Fruit fly (Drosophila melanogaster): Measurements from ENCODE around the gene mdy.

Gene mdy

dm6 chr2L:16842505-16842904 is 26.0 kb downstream of the mdy start (continued):
- TF ChIP-seq CG7368 (GFP tag; optimal IDR thresholded peaks at IDR 0.05) (no peak), Eip93F (GFP tag; optimal IDR thresholded peaks at IDR 0.05) (no peak), CG4318 (GFP tag; optimal IDR thresholded peaks at IDR 0.05) (no peak), CG10669 (GFP tag; optimal IDR thresholded peaks at IDR 0.05) (no peak), salr (GFP tag; optimal IDR thresholded peaks at IDR 0.05) (no peak), CG6808 (GFP tag; optimal IDR thresholded peaks at IDR 0.05) (peak; percentile 19), CG31627 (GFP tag; optimal IDR thresholded peaks at IDR 0.05) (peak; percentile 48)

dm6 chr2L:16843336-16843735 is 26.9 kb downstream of the mdy start:
- TF ChIP-seq CG1621 (tag; optimal IDR thresholded peaks at IDR 0.05) (no peak), CG11294 (GFP tag; IDR thresholded peaks at IDR 0.05) (no peak), CG8119 (GFP tag; IDR thresholded peaks at IDR 0.05) (peak; percentile 33; the same call in 1 of the 3 replicates), CG6808 (GFP tag; optimal IDR thresholded peaks at IDR 0.05) (no peak), CG6854 (GFP tag; optimal IDR thresholded peaks at IDR 0.05) (no peak), achi (GFP tag; optimal IDR thresholded peaks at IDR 0.05) (peak; percentile 32), salr (GFP tag; optimal IDR thresholded peaks at IDR 0.05) (no peak), Sox14 (GFP tag; optimal IDR thresholded peaks at IDR 0.05) (peak; percentile 39), Gug (GFP tag; IDR thresholded peaks at IDR 0.05) (peak; percentile 22; the same call in 1 of the 2 replicates), CG9139 (GFP tag; optimal IDR thresholded peaks at IDR 0.05) (no peak), CG4318 (GFP tag; optimal IDR thresholded peaks at IDR 0.05) (no peak), ss (GFP tag; optimal IDR thresholded peaks at IDR 0.05) (no peak), esn (GFP tag; optimal IDR thresholded peaks at IDR 0.05) (peak; percentile 72), eg (GFP tag; IDR thresholded peaks at IDR 0.05) (peak; percentile 48; the same call in 1 of the 3 replicates), Met (GFP tag; optimal IDR thresholded peaks at IDR 0.05) (peak; percentile 68), cyc (GFP tag; optimal IDR thresholded peaks at IDR 0.05) (peak; percentile 69), topi (GFP tag; optimal IDR thresholded peaks at IDR 0.05) (peak; percentile 65), CG34406 (GFP tag; optimal IDR thresholded peaks at IDR 0.05) (peak; percentile 35), fkh (GFP tag; optimal IDR thresholded peaks at IDR 0.05) (no peak), CG10631 (GFP tag; optimal IDR thresholded peaks at IDR 0.05) (no peak), lz (GFP tag; optimal IDR thresholded peaks at IDR 0.05) (peak; percentile 47), Smox (GFP tag; optimal IDR thresholded peaks at IDR 0.05) (peak; percentile 54), Sox15 (GFP tag; optimal IDR thresholded peaks at IDR 0.05) (peak; percentile 10), dsx (GFP tag; optimal IDR thresholded peaks at IDR 0.05; ENCODE audit: poor library complexity, severe bottlenecking) (no peak), pdm3 (GFP tag; optimal IDR thresholded peaks at IDR 0.05) (peak; percentile 17), Ets21C (GFP tag; optimal IDR thresholded peaks at IDR 0.05) (peak; percentile 16), CG8319 (GFP tag; optimal IDR thresholded peaks at IDR 0.05) (no peak), CG31627 (GFP tag; optimal IDR thresholded peaks at IDR 0.05) (peak; percentile 46), fd85E (GFP tag; optimal IDR thresholded peaks at IDR 0.05) (no peak), CG6792 (GFP tag; optimal IDR thresholded peaks at IDR 0.05) (peak; percentile 3), CG16779 (tag; optimal IDR thresholded peaks at IDR 0.05) (no peak), Ets96B (tag; optimal IDR thresholded peaks at IDR 0.05) (no peak), CG11902 (GFP tag; optimal IDR thresholded peaks at IDR 0.05) (no peak), OdsH (GFP tag; optimal IDR thresholded peaks at IDR 0.05) (peak; percentile 42), CG10669 (GFP tag; optimal IDR thresholded peaks at IDR 0.05) (no peak), spab (GFP tag; optimal IDR thresholded peaks at IDR 0.05) (no peak), Blimp-1 (GFP tag; optimal IDR thresholded peaks at IDR 0.05) (no peak), CG3919 (GFP tag; optimal IDR thresholded peaks at IDR 0.05) (peak; percentile 50), Hr4 (GFP tag; optimal IDR thresholded peaks at IDR 0.05) (peak; percentile 24), Hr39 (GFP tag; optimal IDR thresholded peaks at IDR 0.05) (peak; percentile 66), CG7368 (GFP tag; optimal IDR thresholded peaks at IDR 0.05) (peak; percentile 4), Lpt (GFP tag; optimal IDR thresholded peaks at IDR 0.05) (no peak), CG32006 (GFP tag; optimal IDR thresholded peaks at IDR 0.05) (peak; percentile 21), CG6163 (GFP tag; IDR thresholded peaks at IDR 0.05) (no peak; the same call in 2 of the 3 replicates), Hr38 (GFP tag; optimal IDR thresholded peaks at IDR 0.05) (no peak), Eip93F (GFP tag; optimal IDR thresholded peaks at IDR 0.05) (no peak), net (GFP tag; optimal IDR thresholded peaks at IDR 0.05) (peak; percentile 41), fd59A (GFP tag; optimal IDR thresholded peaks at IDR 0.05) (no peak), vri (GFP tag; optimal IDR thresholded peaks at IDR 0.05) (no peak)

All from whole organism, prepupa.